Worm (Caenorhabditis elegans) whole organism, mixed stage, embryonic: Measurements from ENCODE around the gene F35C8.5.

Experiments used
- blmp-1 ChIP-seq: fragments of 150-350 bp; optimal IDR thresholded peaks from 2 replicates; lab custom pipeline; 2014; ENCODE audit warnings: missing biosample characterization, missing genetic modification characterization
- ces-1 ChIP-seq: fragments of 150-350 bp; optimal IDR thresholded peaks from 2 replicates; lab custom pipeline; 2014; ENCODE audit warnings: missing biosample characterization, missing genetic modification reagents, missing genetic modification characterization
- drap-1 ChIP-seq: fragments of 200-800 bp; sonication (Bioruptor generic); optimal IDR thresholded peaks from 3 replicates; lab custom pipeline; 2018; ENCODE audit warnings: mild to moderate bottlenecking, missing genetic modification characterization, missing compliant biosample characterization
- hlh-1 ChIP-seq: fragments of 150-350 bp; optimal IDR thresholded peaks from 2 replicates; lab custom pipeline; 2014; ENCODE audit warnings: missing biosample characterization, missing genetic modification reagents, missing genetic modification characterization
- lin-13 ChIP-seq: fragments of 150-350 bp; optimal IDR thresholded peaks from 2 replicates; lab custom pipeline; 2014; ENCODE audit warnings: missing biosample characterization, missing genetic modification characterization
- lsy-2 ChIP-seq: fragments of 150-350 bp; optimal IDR thresholded peaks from 2 replicates; lab custom pipeline; 2014; ENCODE audit warnings: missing biosample characterization, missing genetic modification characterization
- nhr-12 ChIP-seq: fragments of 150-350 bp; optimal IDR thresholded peaks from 2 replicates; lab custom pipeline; 2014; ENCODE audit warnings: missing biosample characterization, missing genetic modification characterization
- nhr-2 ChIP-seq: fragments of 150-350 bp; optimal IDR thresholded peaks from 2 replicates; lab custom pipeline; 2014; ENCODE audit warnings: missing biosample characterization, missing genetic modification characterization
- unc-120 ChIP-seq: sonication (generic microtip); optimal IDR thresholded peaks from 2 replicates; lab custom pipeline; 2017; ENCODE audit warnings: missing genetic modification characterization, missing compliant biosample characterization; ENCODE audit not compliant: poor library complexity, severe bottlenecking
- unc-39 ChIP-seq: fragments of 150-350 bp; optimal IDR thresholded peaks from 2 replicates; lab custom pipeline; 2014; ENCODE audit warnings: missing biosample characterization, missing genetic modification characterization
- unc-62 ChIP-seq: fragments of 150-350 bp; optimal IDR thresholded peaks from 2 replicates; lab custom pipeline; 2014; ENCODE audit warnings: missing biosample characterization, missing genetic modification reagents, missing genetic modification characterization
- zip-8 ChIP-seq: fragments of 150-350 bp; optimal IDR thresholded peaks from 2 replicates; lab custom pipeline; 2014; ENCODE audit warnings: missing biosample characterization, missing genetic modification characterization
- ztf-11 ChIP-seq: fragments of 150-350 bp; optimal IDR thresholded peaks from 2 replicates; lab custom pipeline; 2014; ENCODE audit warnings: missing biosample characterization, missing genetic modification characterization

- TF ChIP-seq unc-62 (GFP tag; lab: Kevin White, UChicago) (no peak), lin-13 (no peak), drap-1 (GFP tag; lab: Kevin White, UChicago) (no peak), nhr-2 (tag; lab: Kevin White, UChicago) (no peak), ztf-11 (no peak), unc-120 (tag; lab: Kevin White, UChicago) (no peak), lsy-2 (tag; lab: Kevin White, UChicago) (no peak), blmp-1 (no peak), ces-1 (GFP tag; lab: Kevin White, UChicago) (no peak), unc-39 (tag; lab: Kevin White, UChicago) (no peak), nhr-12 (tag; lab: Kevin White, UChicago) (no peak), zip-8 (tag; lab: Kevin White, UChicago) (peak; percentile 98), hlh-1 (tag; lab: Kevin White, UChicago) (no peak)
These were observed 1.0 kb downstream of the F35C8.5 start for ce11 chrX:5366613-5367012.
